Worm (Caenorhabditis elegans) whole organism, L1 larva: ENCODE data around the gene try-9.

ENCODE experiments used
- mep-1 ChIP-seq: fragments of 150-350 bp; optimal IDR thresholded peaks from 2 replicates; lab custom pipeline; 2014; ENCODE audit warnings: missing biosample characterization, missing genetic modification characterization
- nhr-28 ChIP-seq: fragments of 150-350 bp; optimal IDR thresholded peaks from 2 replicates; lab custom pipeline; 2014; ENCODE audit warnings: missing biosample characterization, missing genetic modification characterization
- sptf-1 ChIP-seq: fragments of 150-350 bp; optimal IDR thresholded peaks from 2 replicates; lab custom pipeline; 2014; ENCODE audit warnings: missing biosample characterization, missing genetic modification characterization
- unc-86 ChIP-seq: sonication (generic microtip); optimal IDR thresholded peaks from 2 replicates; lab custom pipeline; 2016; ENCODE audit warnings: missing genetic modification characterization, missing compliant biosample characterization

- no peak for TF ChIP-seq sptf-1 (tag; lab: Kevin White, UChicago)
- TF ChIP-seq mep-1: no peak
- TF ChIP-seq nhr-28: no peak
- TF ChIP-seq unc-86: no peak
Measured at ce11 chrII:4355217-4355616, 12.8 kb upstream of the try-9 start, which contains the start of the genes H20J04.7 and H20J04.1.
